Worm (Caenorhabditis elegans): ENCODE measurements around the gene fbxa-171.

ce11 chrV:17542304-17542703 lies 23.5 kb downstream of the fbxa-171 start:
- TF ChIP-seq nhr-80 (tag; optimal IDR thresholded peaks at IDR 0.05) (no peak), F33H1.4 (GFP tag; IDR thresholded peaks at IDR 0.05) (no peak), T07F8.4 (tag; optimal IDR thresholded peaks at IDR 0.05) (no peak), Y53F4B.3 (GFP tag; IDR thresholded peaks at IDR 0.05) (no peak), dpl-1 (GFP tag; optimal IDR thresholded peaks at IDR 0.05) (no peak), ceh-79 (tag; optimal IDR thresholded peaks at IDR 0.05) (no peak), ceh-27 (GFP tag; optimal IDR thresholded peaks at IDR 0.05) (no peak), lin-35 (GFP tag; optimal IDR thresholded peaks at IDR 0.05) (no peak), nfya-2 (GFP tag; IDR thresholded peaks at IDR 0.05) (no peak), ztf-18 (tag; optimal IDR thresholded peaks at IDR 0.05) (no peak), lin-54 (GFP tag; optimal IDR thresholded peaks at IDR 0.05) (no peak), unc-130 (GFP tag; optimal IDR thresholded peaks at IDR 0.05) (no peak), madf-3 (GFP tag; IDR thresholded peaks at IDR 0.05) (no peak)
